Fruit fly (Drosophila melanogaster): ENCODE data around the gene CG17249.

DNA sequence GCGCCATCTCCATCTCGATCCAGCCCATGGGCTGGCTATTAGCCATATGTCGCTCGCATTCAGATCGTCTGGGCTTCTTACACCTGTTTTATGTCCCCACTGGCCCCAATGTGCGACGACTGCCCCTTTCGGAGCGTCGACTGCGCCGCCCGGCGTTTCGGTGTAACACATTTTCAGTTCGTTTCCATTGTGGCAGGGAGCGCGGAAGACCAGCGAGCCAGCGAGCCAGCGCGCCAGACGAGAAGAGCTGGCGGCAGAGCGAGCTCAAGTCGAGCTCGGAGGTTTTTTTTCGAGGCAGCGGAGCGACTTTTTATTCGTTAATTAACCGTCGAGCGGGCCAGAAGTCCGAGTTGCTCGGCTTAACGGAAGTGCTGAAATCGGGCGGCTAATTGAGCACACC is 27.1 kb upstream of the CG17249 start, which contains the start of gene CG7991:
- TF ChIP-seq Clk (GFP tag; optimal IDR thresholded peaks at IDR 0.05) (no peak), Crg-1 (GFP tag; optimal IDR thresholded peaks at IDR 0.05) (no peak), cnc (optimal IDR thresholded peaks at IDR 0.05) (no peak), tj (GFP tag; optimal IDR thresholded peaks at IDR 0.05) (no peak), CG12768 (GFP tag; optimal IDR thresholded peaks at IDR 0.05) (no peak), CG7045 (GFP tag; optimal IDR thresholded peaks at IDR 0.05) (no peak), CG14711 (tag; optimal IDR thresholded peaks at IDR 0.05) (no peak)
